Worm (Caenorhabditis elegans) whole organism, L3 larva: ENCODE measurements around the gene ttc-4.

Experiments
- ama-1 ChIP-seq: fragments of 150-350 bp; optimal IDR thresholded peaks from 2 replicates; lab custom pipeline; 2018
- elt-1 ChIP-seq: fragments of 150-350 bp; optimal IDR thresholded peaks from 2 replicates; lab custom pipeline; 2014; ENCODE audit warnings: missing biosample characterization, missing genetic modification characterization
- lin-39 ChIP-seq: fragments of 150-350 bp; optimal IDR thresholded peaks from 2 replicates; lab custom pipeline; 2018; ENCODE audit warnings: missing biosample characterization, missing genetic modification reagents, missing genetic modification characterization
- lsy-12 ChIP-seq: sonication (generic microtip); optimal IDR thresholded peaks from 2 replicates; lab custom pipeline; 2016; ENCODE audit warnings: mild to moderate bottlenecking, missing genetic modification characterization, missing compliant biosample characterization
- mdl-1 ChIP-seq: fragments of 150-350 bp; optimal IDR thresholded peaks from 2 replicates; lab custom pipeline; 2014; ENCODE audit warnings: missing biosample characterization, missing genetic modification characterization
- nhr-11 ChIP-seq: fragments of 150-350 bp; optimal IDR thresholded peaks from 2 replicates; lab custom pipeline; 2014; ENCODE audit warnings: missing biosample characterization, missing genetic modification characterization
- nhr-28 ChIP-seq: fragments of 150-350 bp; optimal IDR thresholded peaks from 2 replicates; lab custom pipeline; 2014; ENCODE audit warnings: missing biosample characterization, missing genetic modification characterization
- snpc-4 ChIP-seq: fragments of 150-350 bp; optimal IDR thresholded peaks from 2 replicates; lab custom pipeline; 2014; ENCODE audit warnings: missing biosample characterization, missing genetic modification characterization
- tbx-2 ChIP-seq: sonication (generic microtip); optimal IDR thresholded peaks from 2 replicates; lab custom pipeline; 2016; ENCODE audit warnings: mild to moderate bottlenecking, missing genetic modification characterization, missing compliant biosample characterization
- zag-1 ChIP-seq: fragments of 150-350 bp; optimal IDR thresholded peaks from 2 replicates; lab custom pipeline; 2014; ENCODE audit warnings: missing biosample characterization, missing genetic modification characterization
- ztf-4 ChIP-seq: fragments of 150-350 bp; optimal IDR thresholded peaks from 2 replicates; lab custom pipeline; 2014; ENCODE audit warnings: missing biosample characterization, missing genetic modification characterization

- TF ChIP-seq elt-1 (tag; lab: Kevin White, UChicago) (no peak), ztf-4 (tag; lab: Kevin White, UChicago) (no peak), ama-1 (no peak), snpc-4 (tag; lab: Kevin White, UChicago) (no peak), nhr-11 (no peak), nhr-28 (tag; lab: Kevin White, UChicago) (no peak), lin-39 (no peak), mdl-1 (tag; lab: Kevin White, UChicago) (no peak), tbx-2 (tag; lab: Kevin White, UChicago) (no peak), zag-1 (no peak), lsy-12 (tag; lab: Kevin White, UChicago) (no peak)
Measured at ce11 chrII:5591558-5591957, 3.0 kb upstream of the ttc-4 start.
